Worm (Caenorhabditis elegans) whole organism, early embryonic: ENCODE data around the gene ubc-15.

Source experiments
- B0310.2 ChIP-seq: sonication (generic microtip); optimal IDR thresholded peaks from 2 replicates; lab custom pipeline; 2016; ENCODE audit warnings: mild to moderate bottlenecking, missing genetic modification characterization, missing compliant biosample characterization
- F13C5.2 ChIP-seq: sonication (generic microtip); optimal IDR thresholded peaks from 2 replicates; lab custom pipeline; 2017; ENCODE audit warnings: mild to moderate bottlenecking, missing genetic modification characterization, inconsistent platforms, missing compliant biosample characterization
- ama-1 ChIP-seq: fragments of 150-350 bp; optimal IDR thresholded peaks from 2 replicates; lab custom pipeline; 2014
- ceh-36 ChIP-seq: sonication (generic microtip); optimal IDR thresholded peaks from 2 replicates; lab custom pipeline; 2016; ENCODE audit warnings: missing genetic modification characterization, inconsistent platforms, missing compliant biosample characterization
- ets-7 ChIP-seq: sonication (generic microtip); optimal IDR thresholded peaks from 2 replicates; lab custom pipeline; 2016; ENCODE audit warnings: missing genotype, missing genetic modification characterization, missing compliant biosample characterization
- flt-1 ChIP-seq: fragments of 200-800 bp; sonication (Bioruptor generic); IDR thresholded peaks from 2 replicates; pipeline ENCODE4 v1.3.6; 2022; ENCODE audit warnings: missing genetic modification characterization, missing compliant biosample characterization
- hmbx-1 ChIP-seq: sonication (generic microtip); optimal IDR thresholded peaks from 2 replicates; lab custom pipeline; 2016; ENCODE audit warnings: mild to moderate bottlenecking, missing genetic modification characterization, missing compliant biosample characterization
- hmg-4 ChIP-seq: fragments of 200-800 bp; sonication (Bioruptor generic); optimal IDR thresholded peaks from 2 replicates; lab custom pipeline; 2018; ENCODE audit warnings: mild to moderate bottlenecking, missing genetic modification characterization, missing compliant biosample characterization
- pes-1 ChIP-seq: fragments of 200-800 bp; sonication (Bioruptor generic); IDR thresholded peaks from 2 replicates; pipeline ENCODE4 v1.3.6; 2022; ENCODE audit warnings: missing genetic modification reagents, missing genetic modification characterization, missing compliant biosample characterization
- scrt-1 ChIP-seq: fragments of 200-800 bp; sonication (Bioruptor generic); IDR thresholded peaks from 2 replicates; pipeline ENCODE4 v1.3.6; 2022; ENCODE audit warnings: missing genetic modification characterization, missing compliant biosample characterization
- sea-1 ChIP-seq: fragments of 200-800 bp; sonication (Bioruptor generic); conservative IDR thresholded peaks from 2 replicates; pipeline ENCODE4 v1.3.6; 2022; ENCODE audit warnings: missing genetic modification characterization, missing compliant biosample characterization
- tbx-11 ChIP-seq: fragments of 200-800 bp; sonication (Bioruptor generic); IDR thresholded peaks from 2 replicates; pipeline ENCODE4 v1.3.6; 2022; ENCODE audit warnings: missing genetic modification characterization, missing compliant biosample characterization
- tbx-37 ChIP-seq: fragments of 200-800 bp; sonication (Bioruptor generic); conservative IDR thresholded peaks from 2 replicates; pipeline ENCODE4 v1.3.6; 2022; ENCODE audit warnings: missing genetic modification reagents, missing genetic modification characterization, missing compliant biosample characterization

DNA sequence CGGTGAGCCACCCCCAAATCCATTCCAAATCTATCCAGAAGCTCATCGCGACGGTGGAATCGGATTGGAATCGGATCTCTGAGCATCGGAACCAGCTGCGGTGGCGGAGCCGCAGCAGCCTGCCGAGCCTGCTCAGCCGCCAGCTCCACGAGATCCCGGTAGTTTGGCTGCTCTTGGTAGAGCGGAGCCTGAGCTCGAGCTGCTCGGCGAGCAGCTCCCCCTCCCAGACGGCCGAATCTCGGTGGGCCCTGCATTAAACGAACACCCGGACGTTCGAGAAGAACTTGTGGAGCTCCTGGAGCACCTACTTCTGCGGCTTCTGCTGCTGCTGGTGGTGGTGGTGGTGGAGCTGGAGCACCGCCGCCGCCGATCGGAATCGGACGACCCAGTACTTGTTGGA is 9.7 kb downstream of the ubc-15 start:
- TF ChIP-seq ets-7 (tag; lab: Kevin White, UChicago) (no peak), ama-1 (lab: Kevin White, UChicago) (no peak), hmg-4 (GFP tag; lab: Kevin White, UChicago) (no peak), B0310.2 (no peak), tbx-11 (GFP tag; lab: Robert Waterston, UW) (no peak), pes-1 (GFP tag; lab: Robert Waterston, UW) (no peak), sea-1 (GFP tag; lab: Robert Waterston, UW) (no peak), ceh-36 (tag; lab: Kevin White, UChicago) (no peak), tbx-37 (GFP tag; lab: Robert Waterston, UW) (no peak), hmbx-1 (tag; lab: Kevin White, UChicago) (no peak), flt-1 (GFP tag; lab: Robert Waterston, UW) (no peak), scrt-1 (no peak), F13C5.2 (no peak)
